Worm (Caenorhabditis elegans) whole organism, L2 larva: ENCODE data around the gene dct-12.

Experiments
- C34F6.9 ChIP-seq: fragments of 150-350 bp; optimal IDR thresholded peaks from 2 replicates; lab custom pipeline; 2014; ENCODE audit warnings: missing biosample characterization, missing genetic modification characterization
- F13H6.1 ChIP-seq: sonication (generic microtip); optimal IDR thresholded peaks from 2 replicates; lab custom pipeline; 2016; ENCODE audit warnings: missing genetic modification characterization, missing compliant biosample characterization
- R02D3.7 ChIP-seq: fragments of 150-350 bp; optimal IDR thresholded peaks from 2 replicates; lab custom pipeline; 2014; ENCODE audit warnings: missing biosample characterization, missing genetic modification characterization
- Y55F3AM.14 ChIP-seq: fragments of 200-800 bp; sonication (Bioruptor generic); optimal IDR thresholded peaks from 2 replicates; lab custom pipeline; 2018; ENCODE audit warnings: mild to moderate bottlenecking, missing genetic modification characterization, missing compliant biosample characterization
- ZK546.5 ChIP-seq: sonication (generic microtip); optimal IDR thresholded peaks from 2 replicates; lab custom pipeline; 2017; ENCODE audit warnings: missing biosample characterization, missing genetic modification characterization
- alr-1 ChIP-seq: fragments of 150-350 bp; optimal IDR thresholded peaks from 2 replicates; lab custom pipeline; 2014; ENCODE audit warnings: missing biosample characterization, missing genetic modification characterization
- aly-2 ChIP-seq: fragments of 150-350 bp; optimal IDR thresholded peaks from 2 replicates; lab custom pipeline; 2014; ENCODE audit warnings: missing biosample characterization, missing genetic modification characterization
- ama-1 ChIP-seq: fragments of 150-350 bp; optimal IDR thresholded peaks from 2 replicates; lab custom pipeline; 2018; ENCODE audit warnings: inconsistent platforms
- blmp-1 ChIP-seq: sonication (generic microtip); optimal IDR thresholded peaks from 2 replicates; lab custom pipeline; 2017; ENCODE audit warnings: missing genetic modification characterization, mild to moderate bottlenecking, missing compliant biosample characterization, antibody characterized with exemption, moderate library complexity; ENCODE audit not compliant: insufficient read depth
- ceh-16 ChIP-seq: fragments of 150-350 bp; optimal IDR thresholded peaks from 2 replicates; lab custom pipeline; 2014; ENCODE audit warnings: missing biosample characterization, missing genetic modification characterization
- ceh-82 ChIP-seq: fragments of 150-350 bp; optimal IDR thresholded peaks from 2 replicates; lab custom pipeline; 2014; ENCODE audit warnings: missing biosample characterization, missing genetic modification characterization
- crh-2 ChIP-seq: sonication (generic microtip); optimal IDR thresholded peaks from 2 replicates; lab custom pipeline; 2017; ENCODE audit warnings: missing biosample characterization, missing genetic modification characterization
- dmd-4 ChIP-seq: sonication (generic microtip); optimal IDR thresholded peaks from 2 replicates; lab custom pipeline; 2017; ENCODE audit warnings: missing biosample characterization, missing genetic modification characterization
- egl-27 ChIP-seq: sonication (generic microtip); optimal IDR thresholded peaks from 3 replicates; lab custom pipeline; 2017; ENCODE audit warnings: missing biosample characterization, missing genetic modification reagents, missing genetic modification characterization
- elt-1 ChIP-seq: fragments of 150-350 bp; optimal IDR thresholded peaks from 2 replicates; lab custom pipeline; 2014; ENCODE audit warnings: missing biosample characterization, missing genetic modification characterization
- elt-3 ChIP-seq: sonication (generic microtip); optimal IDR thresholded peaks from 2 replicates; lab custom pipeline; 2017; ENCODE audit warnings: missing biosample characterization, missing genetic modification characterization
- fos-1 ChIP-seq: fragments of 150-350 bp; optimal IDR thresholded peaks from 2 replicates; lab custom pipeline; 2014; ENCODE audit warnings: missing biosample characterization, missing genetic modification characterization
- gmeb-1 ChIP-seq: fragments of 150-350 bp; optimal IDR thresholded peaks from 2 replicates; lab custom pipeline; 2014; ENCODE audit warnings: missing biosample characterization, missing genetic modification characterization
- lin-11 ChIP-seq: fragments of 150-350 bp; sonication (generic microtip); optimal IDR thresholded peaks from 2 replicates; lab custom pipeline; 2014; ENCODE audit warnings: missing biosample characterization, missing genetic modification characterization, inconsistent platforms, mixed read lengths
- lin-13 ChIP-seq: fragments of 150-350 bp; optimal IDR thresholded peaks from 2 replicates; lab custom pipeline; 2014; ENCODE audit warnings: missing biosample characterization, missing genetic modification reagents, missing genetic modification characterization
- lin-39 ChIP-seq: fragments of 150-350 bp; optimal IDR thresholded peaks from 2 replicates; lab custom pipeline; 2014; ENCODE audit warnings: missing biosample characterization, missing genetic modification reagents, missing genetic modification characterization
- lsy-2 ChIP-seq, 2 experiments: fragments of 150-350 bp in 1 of 2; sonication (generic microtip) in 1 of 2; optimal IDR thresholded peaks; 2 replicates each; lab custom pipeline; 2014 to 2017; ENCODE audit warnings: missing biosample characterization in 2 of 2, missing genetic modification characterization in 2 of 2
- mab-5 ChIP-seq: fragments of 150-350 bp; optimal IDR thresholded peaks from 2 replicates; lab custom pipeline; 2014; ENCODE audit warnings: missing biosample characterization, missing genetic modification characterization
- mbf-1 ChIP-seq: sonication (generic microtip); optimal IDR thresholded peaks from 2 replicates; lab custom pipeline; 2017; ENCODE audit warnings: missing biosample characterization, missing genetic modification characterization
- mdl-1 ChIP-seq, 2 experiments: fragments of 150-350 bp in 1 of 2; sonication (generic microtip) in 1 of 2; optimal IDR thresholded peaks; 2 replicates each; lab custom pipeline; 2017; ENCODE audit warnings: missing biosample characterization in 2 of 2, missing genetic modification characterization in 2 of 2
- nhr-10 ChIP-seq: sonication (generic microtip); optimal IDR thresholded peaks from 2 replicates; lab custom pipeline; 2017; ENCODE audit warnings: missing biosample characterization, missing genetic modification characterization
- nhr-11 ChIP-seq: fragments of 150-350 bp; optimal IDR thresholded peaks from 2 replicates; lab custom pipeline; 2014; ENCODE audit warnings: missing biosample characterization, missing genetic modification characterization
- nhr-12 ChIP-seq: fragments of 150-350 bp; optimal IDR thresholded peaks from 2 replicates; lab custom pipeline; 2014; ENCODE audit warnings: missing biosample characterization, missing genetic modification characterization
- nhr-129 ChIP-seq: fragments of 150-350 bp; optimal IDR thresholded peaks from 2 replicates; lab custom pipeline; 2014; ENCODE audit warnings: missing biosample characterization, missing genetic modification characterization
- nhr-21 ChIP-seq: fragments of 150-350 bp; optimal IDR thresholded peaks from 2 replicates; lab custom pipeline; 2014; ENCODE audit warnings: missing biosample characterization, missing genetic modification characterization
- nhr-23 ChIP-seq: fragments of 150-350 bp; optimal IDR thresholded peaks from 2 replicates; lab custom pipeline; 2014; ENCODE audit warnings: missing biosample characterization, missing genetic modification reagents, missing genetic modification characterization
- nhr-237 ChIP-seq: fragments of 150-350 bp; optimal IDR thresholded peaks from 2 replicates; lab custom pipeline; 2014; ENCODE audit warnings: missing biosample characterization, missing genetic modification characterization
- nhr-25 ChIP-seq: fragments of 150-350 bp; sonication (generic microtip); optimal IDR thresholded peaks from 3 replicates; lab custom pipeline; 2014; ENCODE audit warnings: missing biosample characterization, missing genetic modification characterization
- nhr-6 ChIP-seq: fragments of 150-350 bp; optimal IDR thresholded peaks from 2 replicates; lab custom pipeline; 2014; ENCODE audit warnings: missing biosample characterization, missing genetic modification characterization
- nhr-77 ChIP-seq: fragments of 150-350 bp; optimal IDR thresholded peaks from 2 replicates; lab custom pipeline; 2014; ENCODE audit warnings: missing biosample characterization, missing genetic modification characterization
- peb-1 ChIP-seq: fragments of 150-350 bp; optimal IDR thresholded peaks from 2 replicates; lab custom pipeline; 2014; ENCODE audit warnings: missing biosample characterization, missing genetic modification characterization
- sem-4 ChIP-seq: fragments of 150-350 bp; optimal IDR thresholded peaks from 2 replicates; lab custom pipeline; 2014; ENCODE audit warnings: missing biosample characterization, missing genetic modification reagents, missing genetic modification characterization
- skn-1 ChIP-seq: sonication (generic microtip); optimal IDR thresholded peaks from 2 replicates; lab custom pipeline; 2017; ENCODE audit warnings: missing biosample characterization, missing genetic modification characterization
- sma-3 ChIP-seq: sonication (generic microtip); optimal IDR thresholded peaks from 2 replicates; lab custom pipeline; 2016; ENCODE audit warnings: missing genetic modification reagents, missing genetic modification characterization, missing compliant biosample characterization
- sma-9 ChIP-seq, 2 experiments: fragments of 150-350 bp in 1 of 2; sonication (generic microtip) in 1 of 2; optimal IDR thresholded peaks; 2 replicates each; lab custom pipeline; 2014 to 2016; ENCODE audit warnings: missing genetic modification characterization in 2 of 2, mild to moderate bottlenecking in 1 of 2, missing biosample characterization in 1 of 2, missing compliant biosample characterization in 1 of 2, missing genetic modification reagents in 1 of 2, moderate library complexity in 1 of 2
- snpc-4 ChIP-seq: fragments of 150-350 bp; optimal IDR thresholded peaks from 2 replicates; lab custom pipeline; 2014; ENCODE audit warnings: missing biosample characterization, missing genetic modification characterization
- unc-39 ChIP-seq: fragments of 150-350 bp; optimal IDR thresholded peaks from 2 replicates; lab custom pipeline; 2014; ENCODE audit warnings: missing biosample characterization, missing genetic modification characterization
- unc-55 ChIP-seq: fragments of 150-350 bp; sonication (generic microtip); optimal IDR thresholded peaks from 3 replicates; lab custom pipeline; 2014; ENCODE audit warnings: missing biosample characterization, missing genetic modification reagents, missing genetic modification characterization
- unc-62 ChIP-seq: fragments of 150-350 bp; optimal IDR thresholded peaks from 2 replicates; lab custom pipeline; 2014; ENCODE audit warnings: missing biosample characterization, missing genetic modification reagents, missing genetic modification characterization
- zag-1 ChIP-seq: fragments of 150-350 bp; optimal IDR thresholded peaks from 2 replicates; lab custom pipeline; 2014; ENCODE audit warnings: missing biosample characterization, missing genetic modification characterization
- ztf-1 ChIP-seq: fragments of 200-800 bp; sonication (Bioruptor generic); conservative IDR thresholded peaks from 2 replicates; pipeline ENCODE4 v1.3.6; 2022; ENCODE audit warnings: missing genetic modification characterization, missing compliant biosample characterization
- ztf-11 ChIP-seq: sonication (generic microtip); optimal IDR thresholded peaks from 2 replicates; lab custom pipeline; 2017; ENCODE audit warnings: missing biosample characterization, missing genetic modification characterization
- ztf-4 ChIP-seq: fragments of 150-350 bp; optimal IDR thresholded peaks from 2 replicates; lab custom pipeline; 2014; ENCODE audit warnings: missing biosample characterization, missing genetic modification characterization

dct-12 gene

DNA sequence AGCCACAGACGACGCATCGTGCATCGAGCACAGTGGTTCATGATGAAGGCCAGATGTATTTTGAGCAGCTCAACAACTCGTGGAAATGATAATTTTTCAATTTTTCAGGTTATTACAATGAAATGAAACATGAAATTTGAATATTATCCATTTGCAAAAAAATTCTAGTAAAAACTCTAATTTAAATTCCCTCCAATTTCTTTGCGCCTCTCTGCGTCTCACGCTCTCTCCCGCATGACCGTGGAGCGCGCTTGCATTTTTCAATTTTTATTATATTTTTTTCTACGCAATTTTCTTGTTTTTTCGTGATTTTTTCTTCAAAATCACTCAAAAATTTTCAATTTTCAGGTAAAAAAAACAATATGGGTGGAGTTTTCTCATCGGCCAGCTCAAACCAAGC is 27.2 kb upstream of the dct-12 start, which contains the start of gene tag-281:
Gene tag-281, plus strand, starts transcription at position 340 of the 400 bp plus-strand sequence.
- peak; percentile 41 for TF ChIP-seq nhr-10 (tag; lab: Kevin White, UChicago)
- peak; percentile 66 for TF ChIP-seq lin-11 (tag; lab: Kevin White, UChicago)
- peak; percentile 36 for TF ChIP-seq ztf-4 (tag; lab: Kevin White, UChicago)
- TF ChIP-seq ceh-82: no peak
- TF ChIP-seq nhr-77 (tag; lab: Kevin White, UChicago): no peak
- peak; percentile 58 for TF ChIP-seq sem-4 (tag; lab: Kevin White, UChicago)
- peak; percentile 49 for TF ChIP-seq R02D3.7 (tag; lab: Kevin White, UChicago)
- TF ChIP-seq Y55F3AM.14 (GFP tag; lab: Kevin White, UChicago): no peak
- peak in 1 of 2 experiments; percentile 14 for TF ChIP-seq mdl-1 (tag; optimal IDR thresholded peaks at IDR 0.05; lab: Kevin White, UChicago)
- TF ChIP-seq gmeb-1 (tag; lab: Kevin White, UChicago): peak; percentile 99
- TF ChIP-seq ZK546.5: peak; percentile 47
- peak; percentile 86 to 92 for TF ChIP-seq lsy-2 (tag; optimal IDR thresholded peaks at IDR 0.05; lab: Kevin White, UChicago)
- TF ChIP-seq lin-13 (GFP tag; lab: Kevin White, UChicago): peak; percentile 85
- no peak for TF ChIP-seq alr-1 (tag; lab: Kevin White, UChicago)
- TF ChIP-seq unc-55 (GFP tag; lab: Kevin White, UChicago): peak; percentile 93
- TF ChIP-seq nhr-237 (tag; lab: Kevin White, UChicago): peak; percentile 49
- TF ChIP-seq skn-1: no peak
- TF ChIP-seq unc-39: no peak
- TF ChIP-seq nhr-21 (tag; lab: Kevin White, UChicago): peak; percentile 72
- no peak for TF ChIP-seq lin-39 (tag; lab: Kevin White, UChicago)
- peak; percentile 85 for TF ChIP-seq C34F6.9
- no peak for TF ChIP-seq ama-1 (lab: Kevin White, UChicago)
- TF ChIP-seq sma-9 (GFP tag; optimal IDR thresholded peaks at IDR 0.05; lab: Kevin White, UChicago): peak; percentile 86
- no peak for TF ChIP-seq sma-9 (tag; optimal IDR thresholded peaks at IDR 0.05; lab: Kevin White, UChicago)
- peak; percentile 68 for TF ChIP-seq mab-5 (tag; lab: Kevin White, UChicago)
- no peak for TF ChIP-seq dmd-4 (tag; lab: Kevin White, UChicago)
- TF ChIP-seq aly-2 (tag; lab: Kevin White, UChicago): no peak
- no peak for TF ChIP-seq peb-1
- no peak for TF ChIP-seq unc-62 (GFP tag; lab: Kevin White, UChicago)
- peak; percentile 40 for TF ChIP-seq nhr-129 (tag; lab: Kevin White, UChicago)
- no peak for TF ChIP-seq ceh-16 (tag; lab: Kevin White, UChicago)
- peak; percentile 82 for TF ChIP-seq sma-3 (GFP tag; lab: Kevin White, UChicago)
- TF ChIP-seq nhr-25 (tag; lab: Kevin White, UChicago): peak; percentile 81
- no peak for TF ChIP-seq nhr-23 (tag; lab: Kevin White, UChicago)
- no peak for TF ChIP-seq nhr-11 (tag; lab: Kevin White, UChicago)
- peak; percentile 85 for TF ChIP-seq snpc-4 (tag; lab: Kevin White, UChicago)
- TF ChIP-seq F13H6.1 (tag; lab: Kevin White, UChicago): peak; percentile 74
- TF ChIP-seq blmp-1 (tag; lab: Kevin White, UChicago): no peak
- peak; percentile 13 for TF ChIP-seq nhr-6 (tag; lab: Kevin White, UChicago)
- TF ChIP-seq elt-3 (tag; lab: Kevin White, UChicago): no peak
- TF ChIP-seq ztf-1 (GFP tag; lab: Robert Waterston, UW): no peak
- TF ChIP-seq nhr-12 (tag; lab: Kevin White, UChicago): no peak
- peak; percentile 7 for TF ChIP-seq zag-1
- TF ChIP-seq ztf-11 (tag; lab: Kevin White, UChicago): no peak
- no peak for TF ChIP-seq mbf-1 (tag; lab: Kevin White, UChicago)
- TF ChIP-seq elt-1: no peak
- no peak for TF ChIP-seq fos-1 (tag; lab: Kevin White, UChicago)
- peak; percentile 82 for TF ChIP-seq crh-2
- TF ChIP-seq egl-27 (tag; lab: Kevin White, UChicago): peak; percentile 71
